Worm (Caenorhabditis elegans): ENCODE measurements around the gene srv-32.

Gene srv-32

DNA sequence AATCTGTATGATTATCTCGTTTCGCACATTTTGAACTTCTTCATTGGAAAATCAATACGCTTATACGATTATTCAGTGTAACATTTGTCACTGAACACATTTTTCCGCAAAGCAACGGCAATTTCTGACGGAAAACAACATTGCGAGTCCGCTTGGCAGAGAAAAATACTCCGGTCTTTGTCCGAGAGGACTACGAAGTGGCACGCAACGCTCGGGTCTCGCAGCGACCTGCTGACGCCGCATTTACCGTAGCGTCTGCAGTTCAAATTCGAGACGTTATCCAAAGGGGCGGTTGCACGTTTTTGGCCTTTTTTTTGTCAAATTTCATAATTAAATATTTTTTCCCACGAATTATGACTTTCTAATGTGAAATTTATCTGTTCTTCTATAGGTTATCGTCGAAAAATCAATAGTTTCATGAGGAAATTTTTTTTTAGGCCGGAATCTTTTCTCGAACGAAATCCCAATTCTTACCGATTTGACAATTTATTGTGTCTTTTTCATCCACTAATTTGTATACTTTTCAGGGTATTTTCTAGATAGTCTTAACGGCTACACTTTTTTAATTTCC, 41.7 kb upstream of the srv-32 start, which contains the start of gene sqd-1:
Gene sqd-1, plus strand, starts transcription at position 521 of the 571 bp plus-strand sequence.
- peak; percentile 98 for TF ChIP-seq swsn-7 (tag; optimal IDR thresholded peaks at IDR 0.05)
- peak; percentile 74 for TF ChIP-seq efl-3 (GFP tag; optimal IDR thresholded peaks at IDR 0.05)
- TF ChIP-seq sup-37 (GFP tag; optimal IDR thresholded peaks at IDR 0.05) = peak; percentile 95
- TF ChIP-seq tbx-2 (tag; optimal IDR thresholded peaks at IDR 0.05) = peak; percentile 98
- peak; percentile 98 for TF ChIP-seq nhr-47 (tag; optimal IDR thresholded peaks at IDR 0.05)
- peak; percentile 73 for TF ChIP-seq fos-1 (tag; optimal IDR thresholded peaks at IDR 0.05)
- TF ChIP-seq nhr-71 (tag; optimal IDR thresholded peaks at IDR 0.05) = peak; percentile 99
- TF ChIP-seq lin-39 (tag; optimal IDR thresholded peaks at IDR 0.05) = peak; percentile 92
- TF ChIP-seq fkh-4 (tag; optimal IDR thresholded peaks at IDR 0.05; ENCODE audit: borderline replicate concordance) = peak; percentile 61
- peak; percentile 71 for TF ChIP-seq F16B12.6 (tag; optimal IDR thresholded peaks at IDR 0.05)
- peak; percentile 98 for TF ChIP-seq nhr-90 (tag; optimal IDR thresholded peaks at IDR 0.05; ENCODE audit: poor library complexity)
- TF ChIP-seq fkh-8 (tag; optimal IDR thresholded peaks at IDR 0.05) = peak; percentile 94
- peak; percentile 46 for TF ChIP-seq nhr-12 (tag; optimal IDR thresholded peaks at IDR 0.05)
- peak; percentile 80 for TF ChIP-seq fkh-10 (GFP tag; optimal IDR thresholded peaks at IDR 0.05)
- peak; percentile 92 for TF ChIP-seq sox-4 (tag; optimal IDR thresholded peaks at IDR 0.05)
- peak; percentile 86 to 88 (median 88) for TF ChIP-seq dpl-1 (GFP tag; optimal IDR thresholded peaks at IDR 0.05)
- peak; percentile 92 for TF ChIP-seq mef-2 (tag; optimal IDR thresholded peaks at IDR 0.05)
- TF ChIP-seq zip-4 (GFP tag; optimal IDR thresholded peaks at IDR 0.05) = peak; percentile 94
- TF ChIP-seq nhr-19 (GFP tag; conservative IDR thresholded peaks at IDR 0.05) = peak; percentile 98
- TF ChIP-seq lin-35 (GFP tag; optimal IDR thresholded peaks at IDR 0.05) = peak; percentile 89 to 94
- TF ChIP-seq lir-3 (tag; optimal IDR thresholded peaks at IDR 0.05; ENCODE audit: poor library complexity) = peak; percentile 93
- peak in 1 of 2 experiments; percentile 52 for TF ChIP-seq egl-27 (tag; optimal IDR thresholded peaks at IDR 0.05)
- TF ChIP-seq skn-1 (tag; optimal IDR thresholded peaks at IDR 0.05) = peak; percentile 95
- peak; percentile 88 for TF ChIP-seq elt-2 (tag; optimal IDR thresholded peaks at IDR 0.05)
- peak; percentile 98 for TF ChIP-seq rnt-1 (tag; optimal IDR thresholded peaks at IDR 0.05)
- peak; percentile 95 for TF ChIP-seq lin-13 (GFP tag; optimal IDR thresholded peaks at IDR 0.05)
- TF ChIP-seq mab-9 (GFP tag; IDR thresholded peaks at IDR 0.05) = peak; percentile 96
- peak; percentile 98 for TF ChIP-seq isw-1 (GFP tag; IDR thresholded peaks at IDR 0.05)
- peak in 5 of 6 experiments; percentile 74 to 94 (median 86) for TF ChIP-seq elt-3 (tag; optimal IDR thresholded peaks at IDR 0.05)
- TF ChIP-seq ama-1 (optimal IDR thresholded peaks at IDR 0.05) = peak; percentile 85
- peak; percentile 60 for TF ChIP-seq hpl-2 (GFP tag; optimal IDR thresholded peaks at IDR 0.05)
- TF ChIP-seq aly-2 (tag; optimal IDR thresholded peaks at IDR 0.05) = peak; percentile 71
- TF ChIP-seq hlh-4 (tag; optimal IDR thresholded peaks at IDR 0.05) = no peak
- TF ChIP-seq irx-1 (tag; optimal IDR thresholded peaks at IDR 0.05) = peak; percentile 95
- peak in 1 of 2 experiments; percentile 92 for TF ChIP-seq mdl-1 (tag; optimal IDR thresholded peaks at IDR 0.05)
- TF ChIP-seq snpc-4 (tag; optimal IDR thresholded peaks at IDR 0.05) = peak; percentile 82
- TF ChIP-seq nhr-28 (tag; optimal IDR thresholded peaks at IDR 0.05) = no peak
- TF ChIP-seq nhr-85 (tag) = peak; percentile 98
- peak; percentile 93 for TF ChIP-seq ceh-63 (GFP tag; optimal IDR thresholded peaks at IDR 0.05)
- no peak for TF ChIP-seq unc-30 (tag; optimal IDR thresholded peaks at IDR 0.05)
- no peak for TF ChIP-seq alr-1 (tag; optimal IDR thresholded peaks at IDR 0.05; ENCODE audit: borderline replicate concordance)
- peak; percentile 93 for TF ChIP-seq ceh-88 (GFP tag; IDR thresholded peaks at IDR 0.05)
- peak; percentile 97 for TF ChIP-seq dsc-1 (tag; optimal IDR thresholded peaks at IDR 0.05)
- no peak for TF ChIP-seq tlp-1 (tag; optimal IDR thresholded peaks at IDR 0.05)
- peak; percentile 67; the same call in 1 of the 2 replicates for TF ChIP-seq unc-98 (GFP tag; IDR thresholded peaks at IDR 0.05)
- peak; percentile 89 for TF ChIP-seq nhr-77 (tag; optimal IDR thresholded peaks at IDR 0.05)
- peak; percentile 74 for TF ChIP-seq nhr-11 (tag; optimal IDR thresholded peaks at IDR 0.05)
- TF ChIP-seq pag-3 (tag; optimal IDR thresholded peaks at IDR 0.05; ENCODE audit: borderline replicate concordance, insufficient read depth) = no peak
- peak; percentile 97 to 98 (median 97) for TF ChIP-seq ceh-82 (tag; optimal IDR thresholded peaks at IDR 0.05)
- TF ChIP-seq aha-1 (tag; optimal IDR thresholded peaks at IDR 0.05) = peak; percentile 84
- TF ChIP-seq Y116A8C.19 (tag; optimal IDR thresholded peaks at IDR 0.05; ENCODE audit: borderline replicate concordance) = peak; percentile 8
